Worm (Caenorhabditis elegans): ENCODE results near the gene F46F5.16.

ce11 chrII:756161-756560 is 30.9 kb upstream of the F46F5.16 start:
- TF ChIP-seq nfyb-1 (GFP tag; IDR thresholded peaks at IDR 0.05) (no peak), ccch-3 (GFP tag; optimal IDR thresholded peaks at IDR 0.05) (no peak), pha-4 (tag; optimal IDR thresholded peaks at IDR 0.05) (no peak), madf-10 (tag; optimal IDR thresholded peaks at IDR 0.05) (no peak), unc-130 (GFP tag; optimal IDR thresholded peaks at IDR 0.05) (no peak), snpc-3.4 (tag; optimal IDR thresholded peaks at IDR 0.05) (no peak)
